Worm (Caenorhabditis elegans) whole organism, L1 larva: ENCODE measurements around the gene F54H12.2.

ENCODE experiments used
- elt-3 ChIP-seq, 6 experiments: fragments of 150-350 bp in 1 of 6; sonication (generic microtip); optimal IDR thresholded peaks; 2 replicates each; lab custom pipeline; 2017 to 2018; ENCODE audit warnings: missing biosample characterization in 6 of 6, missing genetic modification characterization in 6 of 6, inconsistent platforms in 1 of 6
- unc-62 ChIP-seq: fragments of 150-350 bp; optimal IDR thresholded peaks from 2 replicates; lab custom pipeline; 2014; ENCODE audit warnings: missing biosample characterization, missing genetic modification reagents, missing genetic modification characterization

DNA sequence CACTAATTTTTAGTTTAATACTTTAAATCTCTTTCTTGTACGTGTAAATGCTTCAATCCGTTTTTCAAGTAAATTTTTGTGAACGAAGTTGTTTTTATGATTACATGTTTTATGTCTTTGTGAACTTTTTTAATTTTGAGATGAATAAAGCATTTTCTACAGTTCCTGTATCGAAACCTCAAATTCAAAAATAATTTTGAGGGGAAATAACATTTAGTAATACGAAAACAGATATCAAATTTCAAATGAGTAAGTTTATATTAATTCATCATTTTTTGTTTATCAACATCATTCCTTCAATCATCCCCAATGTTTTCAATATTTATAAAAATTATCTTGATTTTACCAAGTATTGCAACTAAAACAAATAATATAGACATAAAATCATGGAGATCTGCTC is 26.8 kb upstream of the F54H12.2 start, which contains the start of gene C29E4.10:
- no peak for TF ChIP-seq elt-3 (tag; optimal IDR thresholded peaks at IDR 0.05; lab: Kevin White, UChicago)
- TF ChIP-seq unc-62, result no peak
